Worm (Caenorhabditis elegans) whole organism, L4/young adult: ENCODE data around the gene K07D4.2.

Experiments
- W03F9.2 ChIP-seq: fragments of 150-350 bp; optimal IDR thresholded peaks from 2 replicates; lab custom pipeline; 2014; ENCODE audit warnings: missing biosample characterization, missing genetic modification characterization
- dao-5 ChIP-seq: sonication (generic microtip); optimal IDR thresholded peaks from 2 replicates; lab custom pipeline; 2016; ENCODE audit warnings: missing genotype, missing genetic modification characterization, moderate library complexity, missing compliant biosample characterization

- TF ChIP-seq dao-5 (no peak), W03F9.2 (tag; lab: Kevin White, UChicago) (no peak)
Measured at ce11 chrII:4074710-4075109, 29.4 kb upstream of the K07D4.2 start.
